Fruit fly (Drosophila melanogaster) whole organism, embryonic: Measurements from ENCODE around the gene CG15160.

ENCODE experiments used
- ATbp ChIP-seq: fragments of 200-800 bp; sonication (Bioruptor generic); optimal IDR thresholded peaks from 2 replicates; lab custom pipeline; 2017; ENCODE audit warnings: missing biosample characterization, mild to moderate bottlenecking, missing genetic modification characterization, missing genetic modification reagents
- Bdp1 ChIP-seq: fragments of 200-800 bp; sonication (Bioruptor generic); optimal IDR thresholded peaks from 3 replicates; lab custom pipeline; 2016; ENCODE audit warnings: missing biosample characterization, missing genetic modification characterization
- CG10543 ChIP-seq: fragments of 200-800 bp; sonication (Bioruptor generic); optimal IDR thresholded peaks from 3 replicates; lab custom pipeline; 2017; ENCODE audit warnings: missing biosample characterization, mild to moderate bottlenecking, missing genetic modification characterization, moderate library complexity
- CG14710 ChIP-seq: fragments of 200-800 bp; sonication (Bioruptor generic); optimal IDR thresholded peaks from 3 replicates; lab custom pipeline; 2019; ENCODE audit warnings: missing biosample characterization, mild to moderate bottlenecking, missing genetic modification characterization, moderate library complexity
- CG14965 ChIP-seq: fragments of 200-800 bp; sonication (Bioruptor generic); optimal IDR thresholded peaks from 2 replicates; lab custom pipeline; 2016; ENCODE audit warnings: missing biosample characterization, missing genetic modification characterization, borderline replicate concordance
- CG15011 ChIP-seq: fragments of 200-800 bp; sonication (Bioruptor generic); optimal IDR thresholded peaks from 3 replicates; lab custom pipeline; 2018; ENCODE audit warnings: missing biosample characterization, mild to moderate bottlenecking, missing genetic modification characterization
- CG15696 ChIP-seq: fragments of 200-800 bp; sonication (Bioruptor generic); optimal IDR thresholded peaks from 2 replicates; lab custom pipeline; 2019; ENCODE audit warnings: missing biosample characterization, mild to moderate bottlenecking, missing genetic modification characterization, moderate library complexity
- CG16815 ChIP-seq: fragments of 200-800 bp; sonication (Bioruptor generic); optimal IDR thresholded peaks from 3 replicates; lab custom pipeline; 2017; ENCODE audit warnings: missing biosample characterization, mild to moderate bottlenecking, missing genetic modification characterization
- CG16863 ChIP-seq: fragments of 200-800 bp; sonication (Bioruptor generic); optimal IDR thresholded peaks from 3 replicates; lab custom pipeline; 2016; ENCODE audit warnings: missing biosample characterization, missing genetic modification characterization
- CG18262 ChIP-seq: fragments of 200-800 bp; optimal IDR thresholded peaks from 3 replicates; lab custom pipeline; 2019; ENCODE audit warnings: missing biosample characterization, mild to moderate bottlenecking, missing genetic modification characterization, moderate library complexity
- CG2199 ChIP-seq: fragments of 200-800 bp; sonication (Bioruptor generic); IDR thresholded peaks from 3 replicates; pipeline ENCODE4 v1.3.6; 2022; ENCODE audit warnings: missing biosample characterization, missing genetic modification characterization
- CG2889 ChIP-seq: fragments of 200-800 bp; sonication (Bioruptor generic); IDR thresholded peaks from 3 replicates; pipeline ENCODE4 v1.3.6; 2022; ENCODE audit warnings: missing biosample characterization, missing genetic modification characterization
- CG30403 ChIP-seq: fragments of 200-800 bp; sonication (Bioruptor generic); optimal IDR thresholded peaks from 3 replicates; lab custom pipeline; 2016; ENCODE audit warnings: missing biosample characterization, missing genetic modification characterization
- CG31441 ChIP-seq: fragments of 200-800 bp; sonication (Bioruptor generic); IDR thresholded peaks from 2 replicates; pipeline ENCODE4 v1.3.6; 2022; ENCODE audit warnings: missing biosample characterization, missing genetic modification characterization
- CG32772 ChIP-seq: fragments of 200-800 bp; sonication (Bioruptor generic); IDR thresholded peaks from 2 replicates; pipeline ENCODE4 v1.3.6; 2022; ENCODE audit warnings: missing biosample characterization, missing genetic modification characterization
- CG4282 ChIP-seq: fragments of 200-800 bp; sonication (Bioruptor generic); optimal IDR thresholded peaks from 2 replicates; lab custom pipeline; 2016; ENCODE audit warnings: missing biosample characterization, missing genetic modification characterization
- CG6175 ChIP-seq: fragments of 200-800 bp; sonication (Bioruptor generic); IDR thresholded peaks from 3 replicates; pipeline ENCODE4 v1.3.6; 2022; ENCODE audit warnings: missing biosample characterization, missing genetic modification characterization
- CG9609 ChIP-seq: fragments of 200-800 bp; sonication (Bioruptor generic); optimal IDR thresholded peaks from 3 replicates; lab custom pipeline; 2016; ENCODE audit warnings: missing biosample characterization, missing genetic modification characterization
- Dad ChIP-seq: fragments of 200-800 bp; sonication (Bioruptor generic); optimal IDR thresholded peaks from 3 replicates; lab custom pipeline; 2016; ENCODE audit warnings: missing biosample characterization, missing genetic modification characterization
- Dbx ChIP-seq: fragments of 200-800 bp; sonication (Bioruptor generic); IDR thresholded peaks from 3 replicates; pipeline ENCODE4 v1.3.6; 2022; ENCODE audit warnings: missing biosample characterization, missing genetic modification characterization
- Deaf1 ChIP-seq: fragments of 200-800 bp; optimal IDR thresholded peaks from 3 replicates; lab custom pipeline; 2019; ENCODE audit warnings: missing biosample characterization, mild to moderate bottlenecking, missing genetic modification characterization, moderate library complexity
- Dp ChIP-seq: fragments of 200-800 bp; sonication (Bioruptor generic); optimal IDR thresholded peaks from 2 replicates; lab custom pipeline; 2018; ENCODE audit warnings: missing biosample characterization, mild to moderate bottlenecking, missing genetic modification characterization, moderate library complexity
- Drgx ChIP-seq: fragments of 200-800 bp; sonication (Bioruptor generic); IDR thresholded peaks from 2 replicates; pipeline ENCODE4 v1.3.6; 2022; ENCODE audit warnings: missing biosample characterization, missing genetic modification characterization
- E2f1 ChIP-seq: fragments of 200-800 bp; sonication (Bioruptor generic); IDR thresholded peaks from 2 replicates; pipeline ENCODE4 v1.3.6; 2022; ENCODE audit warnings: missing biosample characterization, missing genetic modification characterization
- Gug ChIP-seq: fragments of 200-800 bp; sonication (Bioruptor generic); IDR thresholded peaks from 4 replicates; pipeline ENCODE4 v1.3.6; 2022; ENCODE audit warnings: missing biosample characterization, missing genetic modification characterization
- HLH4C ChIP-seq: fragments of 200-800 bp; sonication (Bioruptor generic); IDR thresholded peaks from 3 replicates; pipeline ENCODE4 v1.3.6; 2022; ENCODE audit warnings: missing biosample characterization, missing genetic modification characterization; ENCODE audit not compliant: partially characterized antibody
- HmgD ChIP-seq: fragments of 200-800 bp; sonication (Bioruptor generic); optimal IDR thresholded peaks from 3 replicates; lab custom pipeline; 2016; ENCODE audit warnings: missing biosample characterization, missing genetic modification characterization
- Hmx ChIP-seq: fragments of 200-800 bp; sonication (Bioruptor generic); optimal IDR thresholded peaks from 2 replicates; lab custom pipeline; 2016; ENCODE audit warnings: missing biosample characterization, missing genetic modification characterization
- Hsf ChIP-seq: fragments of 200-800 bp; sonication (Bioruptor generic); optimal IDR thresholded peaks from 3 replicates; lab custom pipeline; 2016; ENCODE audit warnings: missing biosample characterization, missing genetic modification characterization
- NFAT ChIP-seq: fragments of 200-800 bp; sonication (Bioruptor generic); IDR thresholded peaks from 2 replicates; pipeline ENCODE4 v1.3.6; 2022; ENCODE audit warnings: missing biosample characterization, missing genetic modification characterization
- NfI ChIP-seq: fragments of 200-800 bp; sonication (Bioruptor generic); optimal IDR thresholded peaks from 3 replicates; lab custom pipeline; 2018; ENCODE audit warnings: missing biosample characterization, mild to moderate bottlenecking, missing genetic modification characterization, moderate library complexity
- Poxn ChIP-seq: fragments of 200-800 bp; sonication (Bioruptor generic); IDR thresholded peaks from 2 replicates; pipeline ENCODE4 v1.3.6; 2022; ENCODE audit warnings: missing biosample characterization, missing genetic modification characterization
- Ravus ChIP-seq: fragments of 200-800 bp; sonication (Bioruptor generic); IDR thresholded peaks from 2 replicates; pipeline ENCODE4 v1.3.6; 2022; ENCODE audit warnings: missing biosample characterization, missing genetic modification characterization
- Rfx ChIP-seq: fragments of 200-800 bp; sonication (Bioruptor generic); IDR thresholded peaks from 2 replicates; pipeline ENCODE4 v1.3.6; 2022; ENCODE audit warnings: missing biosample characterization, missing genetic modification characterization
- Side ChIP-seq: fragments of 200-800 bp; sonication (Bioruptor generic); optimal IDR thresholded peaks from 2 replicates; lab custom pipeline; 2016; ENCODE audit warnings: missing biosample characterization, missing genetic modification characterization
- Tbp ChIP-seq: fragments of >200 bp; optimal IDR thresholded peaks from 2 replicates; lab custom pipeline; 2018; ENCODE audit warnings: missing biosample characterization, missing genetic modification characterization
- Xbp1 ChIP-seq: fragments of 200-800 bp; sonication (Bioruptor generic); optimal IDR thresholded peaks from 3 replicates; lab custom pipeline; 2016; ENCODE audit warnings: missing biosample characterization, mild to moderate bottlenecking, missing genetic modification characterization
- abd-A ChIP-seq: fragments of 200-800 bp; sonication (Bioruptor generic); optimal IDR thresholded peaks from 3 replicates; lab custom pipeline; 2019; ENCODE audit warnings: missing biosample characterization, mild to moderate bottlenecking, missing genetic modification characterization, moderate library complexity
- ase ChIP-seq: fragments of 200-800 bp; sonication (Bioruptor generic); IDR thresholded peaks from 3 replicates; pipeline ENCODE4 v1.3.6; 2022; ENCODE audit warnings: missing biosample characterization, missing genetic modification characterization
- bab2 ChIP-seq: fragments of 200-800 bp; sonication (Bioruptor generic); optimal IDR thresholded peaks from 2 replicates; lab custom pipeline; 2016; ENCODE audit warnings: missing biosample characterization, missing genetic modification characterization
- cwo ChIP-seq: fragments of 200-800 bp; sonication (Bioruptor generic); optimal IDR thresholded peaks from 3 replicates; lab custom pipeline; 2017; ENCODE audit warnings: missing biosample characterization, missing genetic modification characterization, mild to moderate bottlenecking, moderate library complexity, missing genetic modification reagents
- esg ChIP-seq: fragments of 200-800 bp; sonication (Bioruptor generic); conservative IDR thresholded peaks from 2 replicates; pipeline ENCODE4 v1.3.6; 2022; ENCODE audit warnings: missing biosample characterization, missing genetic modification characterization
- her ChIP-seq: fragments of 200-800 bp; sonication (Bioruptor generic); optimal IDR thresholded peaks from 2 replicates; lab custom pipeline; 2016; ENCODE audit warnings: missing biosample characterization, missing genetic modification characterization
- maf-S ChIP-seq: fragments of 200-800 bp; sonication (Bioruptor generic); optimal IDR thresholded peaks from 2 replicates; lab custom pipeline; 2016; ENCODE audit warnings: missing biosample characterization, missing genetic modification characterization
- mam ChIP-seq: fragments of 200-800 bp; sonication (Bioruptor generic); optimal IDR thresholded peaks from 3 replicates; lab custom pipeline; 2016; ENCODE audit warnings: missing biosample characterization, missing genetic modification characterization
- nerfin-2 ChIP-seq: fragments of 200-800 bp; sonication (Bioruptor generic); IDR thresholded peaks from 2 replicates; pipeline ENCODE4 v1.3.6; 2022; ENCODE audit warnings: missing biosample characterization, missing genetic modification characterization; ENCODE audit not compliant: partially characterized antibody
- pfk ChIP-seq: fragments of 200-800 bp; sonication (Bioruptor generic); optimal IDR thresholded peaks from 2 replicates; lab custom pipeline; 2018; ENCODE audit warnings: missing biosample characterization, mild to moderate bottlenecking, missing genetic modification characterization, moderate library complexity
- pnt ChIP-seq: fragments of 200-800 bp; sonication (Bioruptor generic); optimal IDR thresholded peaks from 3 replicates; lab custom pipeline; 2016; ENCODE audit warnings: missing biosample characterization, missing genetic modification characterization
- slp2 ChIP-seq: fragments of 200-800 bp; sonication (Bioruptor generic); optimal IDR thresholded peaks from 2 replicates; lab custom pipeline; 2016; ENCODE audit warnings: missing biosample characterization, missing genetic modification characterization
- tna ChIP-seq: fragments of 200-800 bp; sonication (Bioruptor generic); IDR thresholded peaks from 2 replicates; pipeline ENCODE4 v1.3.6; 2022; ENCODE audit warnings: missing biosample characterization, missing genetic modification characterization; ENCODE audit not compliant: partially characterized antibody

The CG15160 gene

DNA sequence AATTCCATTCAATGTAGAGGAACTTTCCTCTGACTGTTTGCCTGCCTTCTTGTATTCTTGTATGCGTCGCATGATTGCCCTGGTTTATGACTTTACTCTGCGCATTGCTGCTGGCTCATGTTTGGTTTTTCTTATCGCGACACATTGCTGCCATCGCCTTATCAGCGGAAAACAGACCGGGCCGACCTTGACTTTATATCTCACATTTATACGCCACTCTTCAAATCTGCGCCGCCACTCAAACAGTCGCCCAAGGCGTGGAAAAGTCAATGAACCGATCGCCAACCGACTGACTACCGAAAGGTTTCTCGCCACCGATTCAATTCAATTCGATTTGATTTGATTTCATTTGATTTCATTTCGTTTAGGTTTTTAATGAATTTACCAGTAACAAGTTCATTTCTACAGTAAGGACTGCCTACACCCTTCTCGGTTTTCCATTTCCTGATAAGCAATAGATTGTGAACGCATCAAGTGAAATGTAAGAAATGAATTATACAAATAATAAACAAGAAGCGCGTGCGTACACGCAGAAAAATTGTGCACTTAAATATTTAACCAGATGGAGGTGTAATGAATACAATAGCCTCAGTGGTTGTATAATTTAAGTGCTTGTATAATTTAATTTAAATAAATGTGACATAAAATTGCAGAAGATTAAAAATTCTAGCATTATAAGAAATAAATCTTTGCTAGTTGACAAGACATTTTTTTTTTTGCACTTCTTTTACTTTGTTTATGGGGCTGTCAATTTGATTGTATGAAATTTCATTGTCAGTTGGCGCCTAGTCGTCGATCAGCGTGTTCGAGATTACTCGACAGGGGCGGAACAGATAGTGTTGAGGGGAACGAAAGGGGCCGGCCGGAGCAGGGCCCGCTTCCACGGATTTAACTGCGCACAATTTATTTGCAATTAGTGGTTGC, 24.2 kb upstream of the CG15160 start (continued):
- TF ChIP-seq CG10543 (GFP tag; lab: Kevin White, UChicago) = peak; percentile 64
- peak; percentile 37 for TF ChIP-seq bab2 (GFP tag; lab: Kevin White, UChicago)
- TF ChIP-seq Tbp = no peak
- TF ChIP-seq Dad (GFP tag; lab: Kevin White, UChicago) = no peak
- TF ChIP-seq NfI (GFP tag; lab: Kevin White, UChicago) = no peak
- no peak for TF ChIP-seq HmgD
- no peak for TF ChIP-seq abd-A (tag; lab: Kevin White, UChicago)
- TF ChIP-seq tna (GFP tag; lab: Robert Waterston, UW) = no peak
- peak; percentile 41 for TF ChIP-seq Deaf1
- no peak for TF ChIP-seq Bdp1 (GFP tag; lab: Kevin White, UChicago)
- no peak for TF ChIP-seq pfk
- TF ChIP-seq CG2889 (GFP tag; lab: Robert Waterston, UW) = no peak
- peak; percentile 0 for TF ChIP-seq Xbp1 (GFP tag; lab: Kevin White, UChicago)
- no peak for TF ChIP-seq NFAT (GFP tag; lab: Robert Waterston, UW)
- TF ChIP-seq CG18262 (tag; lab: Kevin White, UChicago) = peak; percentile 54
- TF ChIP-seq her (GFP tag; lab: Kevin White, UChicago) = no peak
- TF ChIP-seq nerfin-2 = no peak
- peak; percentile 28; the same call in 1 of the 4 replicates for TF ChIP-seq Gug (GFP tag; lab: Robert Waterston, UW)
- no peak for TF ChIP-seq pnt (GFP tag; lab: Kevin White, UChicago)
- TF ChIP-seq Dbx (GFP tag; lab: Robert Waterston, UW) = no peak
- TF ChIP-seq CG30403 = peak; percentile 46
- no peak for TF ChIP-seq esg (GFP tag; lab: Robert Waterston, UW)
- TF ChIP-seq CG16863 (GFP tag; lab: Kevin White, UChicago) = no peak
- no peak for TF ChIP-seq CG32772 (GFP tag; lab: Robert Waterston, UW)
- TF ChIP-seq CG2199 (GFP tag; lab: Robert Waterston, UW) = 0 out of 3 replicates have a peak, but pooled peaks have one; percentile 15
- peak; percentile 26 for TF ChIP-seq Hsf (GFP tag; lab: Kevin White, UChicago)
- no peak for TF ChIP-seq Ravus
- peak; percentile 24; the same call in 1 of the 2 replicates for TF ChIP-seq Rfx (GFP tag; lab: Robert Waterston, UW)
- no peak for TF ChIP-seq Poxn (GFP tag; lab: Robert Waterston, UW)
- TF ChIP-seq CG9609 (GFP tag; lab: Kevin White, UChicago) = no peak
- TF ChIP-seq E2f1 (GFP tag; lab: Robert Waterston, UW) = no peak
- peak; percentile 21 for TF ChIP-seq mam (GFP tag; lab: Kevin White, UChicago)
- TF ChIP-seq CG15011 = peak; percentile 31
- peak; percentile 41; the same call in 1 of the 2 replicates for TF ChIP-seq CG31441 (GFP tag; lab: Robert Waterston, UW)
- TF ChIP-seq CG14965 = no peak
- no peak for TF ChIP-seq slp2
- TF ChIP-seq CG4282 = no peak
- no peak for TF ChIP-seq ase (GFP tag; lab: Robert Waterston, UW)
- TF ChIP-seq CG16815 = peak; percentile 23
- no peak for TF ChIP-seq maf-S
- TF ChIP-seq cwo (GFP tag; lab: Kevin White, UChicago) = peak; percentile 14
- TF ChIP-seq HLH4C (GFP tag; lab: Robert Waterston, UW) = no peak
- no peak for TF ChIP-seq Dp (GFP tag; lab: Kevin White, UChicago)
- TF ChIP-seq ATbp (GFP tag; lab: Kevin White, UChicago) = no peak
- TF ChIP-seq Side (GFP tag; lab: Kevin White, UChicago) = no peak
- TF ChIP-seq CG6175 (GFP tag; lab: Robert Waterston, UW) = no peak
- TF ChIP-seq Drgx = no peak
- TF ChIP-seq Hmx = no peak
- peak; percentile 10 for TF ChIP-seq CG15696 (tag; lab: Kevin White, UChicago)
- peak; percentile 37 for TF ChIP-seq CG14710 (tag; lab: Kevin White, UChicago)
